Worm (Caenorhabditis elegans) whole organism, L4 larva: ENCODE data around the gene R144.10.
A peak's percentile ranks its signal among the peaks of the same experiment; 100 is the strongest.

ENCODE experiments used
- D1046.2 ChIP-seq: fragments of 200-800 bp; sonication (Bioruptor generic); IDR thresholded peaks from 2 replicates; pipeline ENCODE4 v1.3.6; 2022; ENCODE audit warnings: missing genetic modification characterization, missing compliant biosample characterization
- F26F4.8 ChIP-seq: fragments of 200-800 bp; sonication (Bioruptor generic); conservative IDR thresholded peaks from 2 replicates; pipeline ENCODE4 v1.3.6; 2022; ENCODE audit warnings: missing genetic modification characterization, missing compliant biosample characterization
- F37D6.2 ChIP-seq: sonication (generic microtip); optimal IDR thresholded peaks from 2 replicates; lab custom pipeline; 2016; ENCODE audit warnings: mild to moderate bottlenecking, missing genetic modification characterization, missing compliant biosample characterization
- F49E8.2 ChIP-seq: sonication (generic microtip); optimal IDR thresholded peaks from 2 replicates; lab custom pipeline; 2016; ENCODE audit warnings: missing compliant biosample characterization, mild to moderate bottlenecking, missing genetic modification characterization, borderline replicate concordance
- T26A8.4 ChIP-seq: fragments of 200-800 bp; sonication (Bioruptor generic); IDR thresholded peaks from 2 replicates; pipeline ENCODE4 v1.3.6; 2022; ENCODE audit warnings: missing genetic modification characterization, missing compliant biosample characterization
- Y105C5A.15 ChIP-seq: fragments of 200-800 bp; sonication (Bioruptor generic); IDR thresholded peaks from 2 replicates; pipeline ENCODE4 v1.3.6; 2022; ENCODE audit warnings: missing genetic modification characterization, missing compliant biosample characterization
- Y48G9A.11 ChIP-seq: fragments of 200-800 bp; sonication (Bioruptor generic); IDR thresholded peaks from 2 replicates; pipeline ENCODE4 v1.3.6; 2022; ENCODE audit warnings: missing genetic modification reagents, missing genetic modification characterization, missing compliant biosample characterization
- Y75B8A.6 ChIP-seq: fragments of 200-800 bp; sonication (Bioruptor generic); IDR thresholded peaks from 2 replicates; pipeline ENCODE4 v1.3.6; 2022; ENCODE audit warnings: missing genetic modification reagents, missing genetic modification characterization, missing compliant biosample characterization
- ZK546.5 ChIP-seq, 2 experiments: sonication (generic microtip); optimal IDR thresholded peaks; 2 replicates each; lab custom pipeline; 2017; ENCODE audit warnings: missing biosample characterization in 2 of 2, missing genetic modification characterization in 2 of 2
- arid-1 ChIP-seq: fragments of 200-800 bp; sonication (Bioruptor generic); conservative IDR thresholded peaks from 2 replicates; pipeline ENCODE4 v1.3.6; 2022; ENCODE audit warnings: missing genetic modification reagents, missing genetic modification characterization, missing compliant biosample characterization
- attf-4 ChIP-seq: sonication (generic microtip); optimal IDR thresholded peaks from 3 replicates; lab custom pipeline; 2017; ENCODE audit warnings: missing biosample characterization, missing genetic modification characterization
- ceh-20 ChIP-seq: fragments of 200-800 bp; sonication (Bioruptor generic); IDR thresholded peaks from 2 replicates; pipeline ENCODE4 v1.3.6; 2022; ENCODE audit warnings: missing genetic modification reagents, missing genetic modification characterization, missing compliant biosample characterization
- ceh-82 ChIP-seq: sonication (generic microtip); optimal IDR thresholded peaks from 2 replicates; lab custom pipeline; 2017; ENCODE audit warnings: missing biosample characterization, missing genetic modification characterization
- ces-1 ChIP-seq: fragments of 150-350 bp; sonication (generic microtip); optimal IDR thresholded peaks from 4 replicates; lab custom pipeline; 2014; ENCODE audit warnings: missing biosample characterization, missing genetic modification reagents, missing genetic modification characterization
- cey-2 ChIP-seq: sonication (generic microtip); optimal IDR thresholded peaks from 3 replicates; lab custom pipeline; 2017; ENCODE audit warnings: missing genetic modification characterization, mild to moderate bottlenecking, missing compliant biosample characterization, antibody characterized with exemption, borderline replicate concordance; ENCODE audit not compliant: insufficient read depth
- ctbp-1 ChIP-seq: fragments of 200-800 bp; sonication (Bioruptor generic); IDR thresholded peaks from 2 replicates; pipeline ENCODE4 v1.3.6; 2022; ENCODE audit warnings: missing genetic modification reagents, missing genetic modification characterization, missing compliant biosample characterization
- daf-16 ChIP-seq, 3 experiments: sonication (generic microtip); optimal IDR thresholded peaks; 2 replicates each; lab custom pipeline; 2016 to 2017; ENCODE audit warnings: missing genetic modification characterization in 3 of 3, missing genetic modification reagents in 3 of 3, mild to moderate bottlenecking in 2 of 3, missing compliant biosample characterization in 2 of 3, missing biosample characterization in 1 of 3, moderate library complexity in 1 of 3
- dmd-6 ChIP-seq: fragments of 200-800 bp; sonication (Bioruptor generic); IDR thresholded peaks from 2 replicates; pipeline ENCODE4 v1.3.6; 2022; ENCODE audit warnings: missing genetic modification reagents, missing genetic modification characterization, missing compliant biosample characterization
- dpl-1 ChIP-seq: fragments of 150-350 bp; optimal IDR thresholded peaks from 2 replicates; lab custom pipeline; 2014; ENCODE audit warnings: missing biosample characterization, missing genetic modification reagents, missing genetic modification characterization
- egl-27 ChIP-seq: sonication (generic microtip); optimal IDR thresholded peaks from 3 replicates; lab custom pipeline; 2017; ENCODE audit warnings: missing biosample characterization, missing genetic modification reagents, missing genetic modification characterization
- fkh-10 ChIP-seq: fragments of 150-350 bp; optimal IDR thresholded peaks from 2 replicates; lab custom pipeline; 2014; ENCODE audit warnings: missing biosample characterization, missing genetic modification reagents, missing genetic modification characterization
- gei-8 ChIP-seq: fragments of 200-800 bp; sonication (Bioruptor generic); optimal IDR thresholded peaks from 2 replicates; lab custom pipeline; 2018; ENCODE audit warnings: mild to moderate bottlenecking, missing genetic modification characterization, missing compliant biosample characterization
- hlh-11 ChIP-seq: fragments of 200-800 bp; sonication (Bioruptor generic); optimal IDR thresholded peaks from 2 replicates; lab custom pipeline; 2018; ENCODE audit warnings: mild to moderate bottlenecking, missing genetic modification characterization, missing compliant biosample characterization
- hmg-1.1 ChIP-seq: fragments of 200-800 bp; sonication (Bioruptor generic); IDR thresholded peaks from 2 replicates; pipeline ENCODE4 v1.3.6; 2022; ENCODE audit warnings: missing genetic modification reagents, missing genetic modification characterization, missing compliant biosample characterization
- lin-1 ChIP-seq: fragments of 200-800 bp; sonication (Bioruptor generic); IDR thresholded peaks from 2 replicates; pipeline ENCODE4 v1.3.6; 2022; ENCODE audit warnings: missing genetic modification reagents, missing genetic modification characterization, missing compliant biosample characterization
- lin-13 ChIP-seq: fragments of 150-350 bp; optimal IDR thresholded peaks from 2 replicates; lab custom pipeline; 2014; ENCODE audit warnings: missing biosample characterization, missing genetic modification reagents, missing genetic modification characterization
- lin-15B ChIP-seq: fragments of 150-350 bp; sonication (generic microtip); optimal IDR thresholded peaks from 3 replicates; lab custom pipeline; 2014; ENCODE audit warnings: missing biosample characterization, missing genetic modification characterization
- lin-29 ChIP-seq: fragments of 200-800 bp; sonication (Bioruptor generic); IDR thresholded peaks from 2 replicates; pipeline ENCODE4 v1.3.6; 2022; ENCODE audit warnings: missing genetic modification reagents, missing genetic modification characterization, missing compliant biosample characterization
- lin-38 ChIP-seq: fragments of 200-800 bp; sonication (Bioruptor generic); IDR thresholded peaks from 2 replicates; pipeline ENCODE4 v1.3.6; 2022; ENCODE audit warnings: missing genetic modification reagents, missing genetic modification characterization, missing compliant biosample characterization
- lin-39 ChIP-seq: fragments of 150-350 bp; optimal IDR thresholded peaks from 2 replicates; lab custom pipeline; 2014; ENCODE audit warnings: missing biosample characterization, missing genetic modification reagents, missing genetic modification characterization
- madf-5 ChIP-seq, 2 experiments: fragments of 200-800 bp; sonication (Bioruptor generic); IDR thresholded peaks; 2 replicates each; pipeline ENCODE4 v1.3.6; 2022; ENCODE audit warnings: missing compliant biosample characterization in 2 of 2, missing genetic modification characterization in 2 of 2
- mdl-1 ChIP-seq, 2 experiments: fragments of 150-350 bp in 1 of 2; sonication (generic microtip) in 1 of 2; optimal IDR thresholded peaks; 2 replicates each; lab custom pipeline; 2014 to 2017; ENCODE audit warnings: missing biosample characterization in 2 of 2, missing genetic modification characterization in 2 of 2
- mdt-29 ChIP-seq: fragments of 200-800 bp; sonication (Bioruptor generic); IDR thresholded peaks from 2 replicates; pipeline ENCODE4 v1.3.6; 2022; ENCODE audit warnings: missing genetic modification reagents, missing genetic modification characterization, missing compliant biosample characterization
- mxl-3 ChIP-seq: fragments of 200-800 bp; sonication (Bioruptor generic); optimal IDR thresholded peaks from 2 replicates; lab custom pipeline; 2018; ENCODE audit warnings: mild to moderate bottlenecking, missing genetic modification characterization, missing compliant biosample characterization
- nhr-11 ChIP-seq: fragments of 150-350 bp; optimal IDR thresholded peaks from 2 replicates; lab custom pipeline; 2014; ENCODE audit warnings: missing biosample characterization, missing genetic modification characterization
- nhr-237 ChIP-seq: sonication (generic microtip); optimal IDR thresholded peaks from 2 replicates; lab custom pipeline; 2017; ENCODE audit warnings: missing biosample characterization, missing genetic modification characterization
- nhr-25 ChIP-seq: sonication (generic microtip); optimal IDR thresholded peaks from 2 replicates; lab custom pipeline; 2017; ENCODE audit warnings: missing genetic modification characterization, mild to moderate bottlenecking, missing compliant biosample characterization, antibody characterized with exemption, moderate library complexity, borderline replicate concordance; ENCODE audit not compliant: insufficient read depth
- nhr-28 ChIP-seq: fragments of 150-350 bp; optimal IDR thresholded peaks from 2 replicates; lab custom pipeline; 2014; ENCODE audit warnings: missing biosample characterization, missing genetic modification characterization
- nhr-77 ChIP-seq: fragments of 150-350 bp; optimal IDR thresholded peaks from 2 replicates; lab custom pipeline; 2014; ENCODE audit warnings: missing biosample characterization, missing genetic modification characterization
- pha-4 ChIP-seq, 2 experiments: fragments of 150-350 bp in 1 of 2; fragments of 200-800 bp in 1 of 2; sonication (Bioruptor generic) in 1 of 2; IDR thresholded peaks in 1 of 2; optimal IDR thresholded peaks in 1 of 2; 2 replicates each; pipeline versions ENCODE4 v1.3.6 to Lab custom; 2014 to 2022; ENCODE audit warnings: missing genetic modification characterization in 2 of 2, missing genetic modification reagents in 2 of 2, missing biosample characterization in 1 of 2, missing compliant biosample characterization in 1 of 2
- php-3 ChIP-seq: fragments of 200-800 bp; sonication (Bioruptor generic); IDR thresholded peaks from 2 replicates; pipeline ENCODE4 v1.3.6; 2022; ENCODE audit warnings: missing genetic modification reagents, missing genetic modification characterization, missing compliant biosample characterization
- rbr-2 ChIP-seq: sonication (generic microtip); optimal IDR thresholded peaks from 2 replicates; lab custom pipeline; 2016; ENCODE audit warnings: missing genotype, missing genetic modification characterization, missing compliant biosample characterization
- skn-1 ChIP-seq: fragments of 150-350 bp; optimal IDR thresholded peaks from 2 replicates; lab custom pipeline; 2014; ENCODE audit warnings: missing biosample characterization, missing genetic modification characterization
- snpc-4 ChIP-seq: fragments of 150-350 bp; optimal IDR thresholded peaks from 2 replicates; lab custom pipeline; 2014; ENCODE audit warnings: missing biosample characterization, missing genetic modification characterization
- unc-130 ChIP-seq: sonication (generic microtip); optimal IDR thresholded peaks from 2 replicates; lab custom pipeline; 2016; ENCODE audit warnings: missing genetic modification reagents, missing genetic modification characterization, missing compliant biosample characterization
- zag-1 ChIP-seq: fragments of 150-350 bp; optimal IDR thresholded peaks from 2 replicates; lab custom pipeline; 2014; ENCODE audit warnings: missing biosample characterization, missing genetic modification characterization
- ztf-11 ChIP-seq: fragments of 150-350 bp; optimal IDR thresholded peaks from 2 replicates; lab custom pipeline; 2014; ENCODE audit warnings: missing biosample characterization, missing genetic modification characterization
- ztf-7 ChIP-seq: fragments of 150-350 bp; optimal IDR thresholded peaks from 2 replicates; lab custom pipeline; 2014; ENCODE audit warnings: missing biosample characterization, missing genetic modification characterization

Gene R144.10

DNA sequence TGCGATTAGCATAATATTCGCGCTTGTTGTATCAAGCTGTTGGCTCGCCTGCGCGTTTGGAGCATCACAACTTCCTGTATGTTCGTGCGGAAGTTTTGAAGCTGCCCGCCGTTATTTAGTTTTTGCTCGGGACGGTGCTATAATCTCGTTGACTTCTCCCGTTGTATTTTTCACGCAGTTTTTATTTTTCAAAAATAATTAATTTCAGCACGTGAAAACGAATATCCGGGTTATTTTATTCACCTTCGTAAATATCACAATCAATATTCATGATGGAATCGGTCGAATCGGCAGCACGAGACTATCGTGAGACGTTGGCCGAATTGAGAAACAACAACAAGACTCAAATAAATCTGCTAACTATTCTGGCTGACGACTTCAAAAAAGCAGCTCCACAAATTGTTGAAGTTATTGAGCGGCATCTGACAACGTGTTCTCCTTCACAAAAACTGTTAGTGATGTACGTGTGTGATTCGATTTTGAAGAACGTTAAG lies 23.1 kb upstream of the R144.10 start (continued):
- no peak for TF ChIP-seq daf-16 (GFP tag; optimal IDR thresholded peaks at IDR 0.05; lab: Kevin White, UChicago)
- no peak for TF ChIP-seq daf-16 (tag; optimal IDR thresholded peaks at IDR 0.05; lab: Kevin White, UChicago)
- no peak for TF ChIP-seq ceh-82
- TF ChIP-seq skn-1 (tag; lab: Kevin White, UChicago): no peak

- TF ChIP-seq Y105C5A.15 (GFP tag; lab: Robert Waterston, UW) (no peak), D1046.2 (GFP tag; lab: Robert Waterston, UW) (no peak), nhr-25 (no peak), Y48G9A.11 (GFP tag; lab: Robert Waterston, UW) (no peak), rbr-2 (peak; percentile 34), F37D6.2 (no peak), nhr-237 (tag; lab: Kevin White, UChicago) (no peak), fkh-10 (GFP tag; lab: Kevin White, UChicago) (no peak), pha-4 (GFP tag; IDR thresholded peaks at IDR 0.05; lab: Robert Waterston, UW) (no peak), pha-4 (tag; optimal IDR thresholded peaks at IDR 0.05; lab: Kevin White, UChicago) (no peak), lin-15B (no peak), snpc-4 (tag; lab: Kevin White, UChicago) (no peak), dmd-6 (GFP tag; lab: Robert Waterston, UW) (peak; percentile 13; the same call in 1 of the 2 replicates), F26F4.8 (no peak), zag-1 (tag; lab: Kevin White, UChicago) (no peak), ztf-7 (tag; lab: Kevin White, UChicago) (no peak), dpl-1 (peak; percentile 61), lin-38 (GFP tag; lab: Robert Waterston, UW) (peak; percentile 50), egl-27 (tag; lab: Kevin White, UChicago) (no peak), lin-29 (GFP tag; lab: Robert Waterston, UW) (no peak), mxl-3 (GFP tag; lab: Kevin White, UChicago) (peak; percentile 81), Y75B8A.6 (GFP tag; lab: Robert Waterston, UW) (no peak), cey-2 (no peak), arid-1 (GFP tag; lab: Robert Waterston, UW) (no peak), ces-1 (no peak), ctbp-1 (GFP tag; lab: Robert Waterston, UW) (no peak), gei-8 (GFP tag; lab: Kevin White, UChicago) (no peak), hlh-11 (peak; percentile 64), lin-1 (GFP tag; lab: Robert Waterston, UW) (no peak), ztf-11 (tag; lab: Kevin White, UChicago) (no peak), nhr-77 (peak; percentile 52), F49E8.2 (tag; lab: Kevin White, UChicago) (no peak), hmg-1.1 (GFP tag; lab: Robert Waterston, UW) (peak; percentile 62), mdt-29 (GFP tag; lab: Robert Waterston, UW) (0 out of 2 replicates have a peak, but pooled peaks have one; percentile 6), lin-39 (tag; lab: Kevin White, UChicago) (no peak), attf-4 (tag; lab: Kevin White, UChicago) (no peak), mdl-1 (tag; optimal IDR thresholded peaks at IDR 0.05; lab: Kevin White, UChicago) (peak; percentile 45 to 80), nhr-28 (peak; percentile 50), unc-130 (GFP tag; lab: Kevin White, UChicago) (peak; percentile 7), ZK546.5 (tag; optimal IDR thresholded peaks at IDR 0.05; lab: Kevin White, UChicago) (no peak), php-3 (GFP tag; lab: Robert Waterston, UW) (no peak), ceh-20 (GFP tag; lab: Robert Waterston, UW) (no peak), lin-13 (GFP tag; lab: Kevin White, UChicago) (peak; percentile 68), madf-5 (GFP tag; IDR thresholded peaks at IDR 0.05; lab: Robert Waterston, UW) (no peak), nhr-11 (peak; percentile 41), T26A8.4 (GFP tag; lab: Robert Waterston, UW) (no peak)
Measured at ce11 chrIII:5024393-5024964, 22.3 kb upstream of the R144.10 start, which contains the start of gene pcf-11. pcf-11 (plus strand) TSS chrIII:5024914.
